Worm (Caenorhabditis elegans): ENCODE results near the gene ZK1248.5.

The ZK1248.5 gene

ce11 chrII:5844694-5845129, 34.4 kb downstream of the ZK1248.5 start (continued):
- peak; percentile 82 to 84 (median 82) for TF ChIP-seq dpl-1 (GFP tag; optimal IDR thresholded peaks at IDR 0.05)
- TF ChIP-seq sox-4 (tag; optimal IDR thresholded peaks at IDR 0.05) = peak; percentile 99
- TF ChIP-seq aly-2 (tag; optimal IDR thresholded peaks at IDR 0.05) = peak; percentile 99
- TF ChIP-seq mef-2 (tag; optimal IDR thresholded peaks at IDR 0.05) = peak; percentile 93
- TF ChIP-seq unc-130 (tag; optimal IDR thresholded peaks at IDR 0.05) = peak; percentile 98
- peak; percentile 84; the same call in 1 of the 2 replicates for TF ChIP-seq ets-5 (GFP tag; IDR thresholded peaks at IDR 0.05)
- TF ChIP-seq C16A3.4 (tag; optimal IDR thresholded peaks at IDR 0.05) = peak; percentile 99
- peak; percentile 99 for TF ChIP-seq mep-1 (tag; optimal IDR thresholded peaks at IDR 0.05)

- no peak for TF ChIP-seq nhr-85 (tag)
- no peak for TF ChIP-seq hlh-17 (GFP tag; optimal IDR thresholded peaks at IDR 0.05; ENCODE audit: borderline replicate concordance)
- no peak for TF ChIP-seq fkh-8 (tag; optimal IDR thresholded peaks at IDR 0.05)
- no peak for TF ChIP-seq hlh-4 (tag; optimal IDR thresholded peaks at IDR 0.05)
- no peak for TF ChIP-seq lin-13 (GFP tag; optimal IDR thresholded peaks at IDR 0.05)
- TF ChIP-seq Y116A8C.19 (tag; optimal IDR thresholded peaks at IDR 0.05; ENCODE audit: borderline replicate concordance) = no peak
- no peak for TF ChIP-seq unc-62 (GFP tag; optimal IDR thresholded peaks at IDR 0.05)
- no peak for TF ChIP-seq nhr-47 (tag; optimal IDR thresholded peaks at IDR 0.05)
- no peak for TF ChIP-seq lin-35 (GFP tag; optimal IDR thresholded peaks at IDR 0.05)
- no peak for TF ChIP-seq efl-3 (GFP tag; optimal IDR thresholded peaks at IDR 0.05)
- TF ChIP-seq lin-15B (tag; optimal IDR thresholded peaks at IDR 0.05) = no peak
- no peak for TF ChIP-seq unc-130 (tag; optimal IDR thresholded peaks at IDR 0.05)
- TF ChIP-seq nhr-84 (tag; optimal IDR thresholded peaks at IDR 0.05) = no peak
- no peak for TF ChIP-seq fkh-4 (tag; optimal IDR thresholded peaks at IDR 0.05; ENCODE audit: borderline replicate concordance)
- no peak for TF ChIP-seq nhr-90 (tag; optimal IDR thresholded peaks at IDR 0.05; ENCODE audit: poor library complexity)
- no peak for TF ChIP-seq ztf-4 (tag; optimal IDR thresholded peaks at IDR 0.05)
Measured at ce11 chrII:5845441-5845840, 35.1 kb downstream of the ZK1248.5 start, which contains the start of the genes ZK1248.17 and H41C03.3. ZK1248.17 (minus strand) TSS chrII:5845541. H41C03.3 (plus strand) TSS chrII:5845777.

ce11 chrII:5846181-5846580, 35.9 kb downstream of the ZK1248.5 start:
- no peak for TF ChIP-seq nhr-28 (tag; optimal IDR thresholded peaks at IDR 0.05)
- no peak for TF ChIP-seq efl-1 (optimal IDR thresholded peaks at IDR 0.05)
- peak in 1 of 2 experiments; percentile 27 for TF ChIP-seq efl-1 (GFP tag; optimal IDR thresholded peaks at IDR 0.05 in 1 of 2)
- peak; percentile 22 for TF ChIP-seq elt-2 (tag; optimal IDR thresholded peaks at IDR 0.05)

- TF ChIP-seq fkh-8 (tag; optimal IDR thresholded peaks at IDR 0.05) (peak; percentile 25), hlh-17 (GFP tag; optimal IDR thresholded peaks at IDR 0.05; ENCODE audit: borderline replicate concordance) (no peak), efl-1 (optimal IDR thresholded peaks at IDR 0.05) (no peak), efl-1 (GFP tag; optimal IDR thresholded peaks at IDR 0.05 in 1 of 2) (no peak), egl-13 (tag; optimal IDR thresholded peaks at IDR 0.05) (no peak), swsn-7 (tag; optimal IDR thresholded peaks at IDR 0.05) (no peak), zip-4 (GFP tag; optimal IDR thresholded peaks at IDR 0.05) (no peak), efl-3 (GFP tag; optimal IDR thresholded peaks at IDR 0.05) (no peak), jun-1 (tag; optimal IDR thresholded peaks at IDR 0.05) (no peak)
Measured at ce11 chrII:5852007-5852406, 41.7 kb downstream of the ZK1248.5 start, which contains the start of gene H41C03.2. H41C03.2 (minus strand) TSS chrII:5852107.

- TF ChIP-seq rnt-1 (tag; optimal IDR thresholded peaks at IDR 0.05) (no peak), blmp-1 (tag; optimal IDR thresholded peaks at IDR 0.05) (peak; percentile 73), pag-3 (tag; optimal IDR thresholded peaks at IDR 0.05; ENCODE audit: borderline replicate concordance, insufficient read depth) (no peak), nhr-85 (tag) (peak; percentile 55), elt-3 (tag; optimal IDR thresholded peaks at IDR 0.05) (peak in 2 of 6 experiments; percentile 51 to 80)
Measured at ce11 chrII:5853261-5853660, 42.9 kb downstream of the ZK1248.5 start.
